Worm (Caenorhabditis elegans): ENCODE results near the gene gbb-1.

DNA sequence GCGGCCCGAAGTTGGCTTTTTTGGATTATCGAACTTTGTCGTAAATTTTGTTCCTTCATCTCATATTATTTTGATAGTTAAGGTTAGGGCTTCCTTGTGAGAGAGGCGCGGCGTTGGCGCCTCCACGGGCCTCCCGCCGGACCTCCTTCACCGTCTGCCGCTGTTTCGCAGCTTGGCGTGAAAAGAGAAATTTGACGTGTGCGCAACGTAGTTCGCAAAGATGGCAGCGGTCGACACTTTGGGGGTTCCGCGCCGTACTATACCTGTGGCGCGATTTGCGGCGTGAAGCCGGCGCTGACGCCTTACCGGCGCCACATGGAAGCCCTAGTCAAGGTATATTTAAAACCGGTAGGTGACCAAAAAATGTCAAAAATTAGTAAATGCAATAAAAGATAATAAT lies 15.4 kb upstream of the gbb-1 start:
- no peak for TF ChIP-seq unc-62 (GFP tag; optimal IDR thresholded peaks at IDR 0.05)
- TF ChIP-seq nhr-11 (tag; optimal IDR thresholded peaks at IDR 0.05) = no peak
- no peak for TF ChIP-seq unc-55 (GFP tag; optimal IDR thresholded peaks at IDR 0.05)
- TF ChIP-seq fos-1 (tag; optimal IDR thresholded peaks at IDR 0.05) = no peak
- TF ChIP-seq snpc-4 (tag; optimal IDR thresholded peaks at IDR 0.05) = peak; percentile 71
- TF ChIP-seq elt-1 (tag; optimal IDR thresholded peaks at IDR 0.05) = no peak
- TF ChIP-seq aly-2 (tag; optimal IDR thresholded peaks at IDR 0.05) = no peak

Data from whole organism, L2 larva.